Worm (Caenorhabditis elegans) whole organism, midembryonic: ENCODE results near the gene C06E1.1.

ENCODE experiments used
- T22C8.4 ChIP-seq: fragments of 200-800 bp; sonication (Bioruptor generic); IDR thresholded peaks from 2 replicates; pipeline ENCODE4 v1.3.6; 2022; ENCODE audit warnings: missing genetic modification characterization, missing compliant biosample characterization
- cog-1 ChIP-seq: sonication (generic microtip); optimal IDR thresholded peaks from 2 replicates; lab custom pipeline; 2016; ENCODE audit warnings: missing genetic modification characterization, missing compliant biosample characterization
- flt-1 ChIP-seq: fragments of 200-800 bp; sonication (Bioruptor generic); IDR thresholded peaks from 2 replicates; pipeline ENCODE4 v1.3.6; 2022; ENCODE audit warnings: missing genetic modification characterization, missing compliant biosample characterization
- klf-2 ChIP-seq: fragments of 200-800 bp; sonication (Bioruptor generic); conservative IDR thresholded peaks from 2 replicates; pipeline ENCODE4 v1.3.6; 2022; ENCODE audit warnings: missing genetic modification reagents, missing genetic modification characterization, missing compliant biosample characterization
- ref-1 ChIP-seq: fragments of 200-800 bp; sonication (Bioruptor generic); conservative IDR thresholded peaks from 2 replicates; pipeline ENCODE4 v1.3.6; 2022; ENCODE audit warnings: missing genetic modification reagents, missing genetic modification characterization, missing compliant biosample characterization
- tab-1 ChIP-seq: fragments of 200-800 bp; sonication (Bioruptor generic); IDR thresholded peaks from 2 replicates; pipeline ENCODE4 v1.3.6; 2022; ENCODE audit warnings: missing genetic modification characterization, missing compliant biosample characterization
- ztf-29 ChIP-seq: fragments of 200-800 bp; sonication (Bioruptor generic); IDR thresholded peaks from 2 replicates; pipeline ENCODE4 v1.3.6; 2022; ENCODE audit warnings: missing genetic modification reagents, missing genetic modification characterization, missing compliant biosample characterization

DNA sequence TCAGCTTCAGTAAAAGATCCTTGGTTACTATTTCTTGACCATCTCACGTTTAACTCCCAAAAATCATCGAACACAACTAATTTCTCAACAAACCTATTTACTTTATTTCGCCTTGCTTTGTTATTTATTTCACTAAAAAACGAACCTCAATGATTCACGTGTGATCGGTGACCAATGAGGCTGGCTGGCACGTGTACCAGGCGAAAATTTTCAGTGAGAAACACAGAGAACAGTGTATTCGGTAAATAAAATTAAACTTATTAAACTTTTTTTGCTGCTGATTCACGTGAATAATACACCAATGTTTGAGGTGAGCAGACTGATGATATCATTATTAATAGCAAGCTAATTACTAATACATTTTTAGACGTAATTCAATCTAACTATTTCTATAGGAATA lies 49.8 kb downstream of the C06E1.1 start:
- TF ChIP-seq ref-1 (GFP tag; lab: Robert Waterston, UW), result no peak
- TF ChIP-seq ztf-29, result no peak
- TF ChIP-seq T22C8.4 (GFP tag; lab: Robert Waterston, UW), result no peak
- no peak for TF ChIP-seq flt-1 (GFP tag; lab: Robert Waterston, UW)
- no peak for TF ChIP-seq klf-2 (GFP tag; lab: Robert Waterston, UW)
- no peak for TF ChIP-seq cog-1
- no peak for TF ChIP-seq tab-1 (GFP tag; lab: Robert Waterston, UW)
